Fruit fly (Drosophila melanogaster) S2 (cell line): ENCODE measurements around the gene CG45076.

Experiments
- CG8478 ChIP-seq: fragments of >200 bp; optimal IDR thresholded peaks from 2 replicates; lab custom pipeline; 2018
- CTCF ChIP-seq, 2 experiments: fragments of >200 bp; optimal IDR thresholded peaks; 2 replicates each; lab custom pipeline; 2018

CG45076 gene

DNA sequence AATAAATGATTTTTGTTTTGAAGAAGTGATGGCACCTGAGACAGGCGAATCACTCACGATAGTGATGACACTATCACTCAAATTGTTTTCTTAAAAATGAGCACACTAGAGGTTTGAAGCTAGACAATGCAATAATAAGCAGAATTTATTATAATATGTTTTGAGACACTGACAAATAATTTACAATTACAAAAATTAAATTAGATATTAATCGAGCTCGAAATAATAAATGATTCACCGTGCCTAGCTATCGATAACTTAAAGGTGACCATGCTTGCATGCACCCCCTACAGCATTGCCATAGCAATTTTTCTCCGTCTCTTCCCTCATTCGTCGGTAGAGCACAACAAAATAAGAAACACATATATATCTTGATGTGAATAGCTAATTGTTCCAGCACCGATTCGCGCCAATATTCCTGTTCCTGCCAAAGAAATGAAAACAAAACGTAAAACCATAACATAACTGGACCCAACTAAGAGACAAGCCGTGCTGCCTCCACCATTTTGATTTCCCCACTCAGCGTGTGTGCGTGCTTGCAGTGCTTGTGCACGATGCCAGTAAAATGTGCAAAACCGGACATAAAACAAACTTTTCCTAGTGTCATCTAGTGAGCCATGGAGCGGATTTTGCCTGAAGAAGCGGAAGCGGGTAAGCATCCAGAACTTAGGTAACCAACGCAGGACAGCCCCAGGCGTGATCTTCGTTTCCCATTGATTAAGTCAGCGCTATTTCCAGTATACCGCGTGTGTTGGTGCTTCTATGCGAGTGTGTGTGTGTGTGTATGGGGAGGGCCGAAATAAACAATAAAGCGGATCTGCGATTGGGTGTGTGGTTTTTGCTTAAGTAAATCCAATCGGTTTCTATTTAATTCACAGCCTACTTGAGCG is 16.0 kb downstream of the CG45076 start, which contains the start of the genes MED7 and Cap-H2:
TSS of gene MED7 (minus strand) at position 67 of the 890 bp plus-strand sequence.
TSS of gene Cap-H2 (plus strand) at position 345 of the 890 bp plus-strand sequence.
- TF ChIP-seq CG8478 (lab: Kevin White, UChicago) = no peak
- no peak for TF ChIP-seq CTCF (optimal IDR thresholded peaks at IDR 0.05; lab: Kevin White, UChicago)

DNA sequence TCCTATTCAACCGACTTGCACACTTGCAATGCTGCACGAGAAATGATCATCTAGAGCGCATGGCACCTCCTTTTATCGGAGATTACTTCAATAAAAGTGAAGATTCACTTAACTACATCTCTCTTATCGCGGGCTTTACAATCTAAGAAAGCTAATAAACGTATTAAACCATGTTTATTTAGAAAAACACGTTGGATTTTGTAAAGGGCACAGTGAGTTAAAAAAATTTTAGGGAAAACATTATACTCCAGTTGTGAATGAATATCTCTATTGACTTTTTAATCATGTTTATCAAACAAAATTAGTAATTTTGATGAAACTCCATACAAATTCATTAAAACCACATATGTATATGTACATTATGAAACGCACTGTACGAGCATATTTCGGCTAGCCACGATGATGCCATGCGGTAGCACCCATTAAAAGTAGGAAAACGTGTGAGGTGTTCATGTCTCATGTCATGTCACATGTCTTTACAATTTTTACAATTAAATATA is 17.8 kb downstream of the CG45076 start, which contains the start of gene CG31272:
TSS of gene CG31272 (minus strand) at position 51 of the 500 bp plus-strand sequence.
- TF ChIP-seq CG8478 (lab: Kevin White, UChicago) = no peak
- no peak for TF ChIP-seq CTCF (optimal IDR thresholded peaks at IDR 0.05; lab: Kevin White, UChicago)

DNA sequence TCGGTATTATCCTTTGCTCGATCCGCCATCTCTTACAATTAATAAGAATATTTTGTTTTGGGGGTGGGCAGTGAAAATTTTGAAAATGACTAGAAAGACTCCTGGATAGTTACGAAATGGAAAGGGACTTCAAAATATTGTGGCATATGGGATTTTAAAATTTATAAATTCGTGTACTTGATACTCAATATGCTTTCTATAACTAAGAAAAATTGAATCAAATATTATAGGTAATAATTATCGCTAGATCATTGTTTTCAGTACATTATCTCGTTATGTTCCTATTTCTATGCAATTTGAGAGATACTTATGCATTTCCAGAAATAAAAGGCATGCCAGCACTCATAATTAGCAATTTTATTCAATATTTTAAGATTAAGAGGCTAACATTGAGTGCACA is 21.6 kb downstream of the CG45076 start, which contains the start of gene CG14691:
TSS of gene CG14691 (minus strand) at position 101 of the 400 bp plus-strand sequence.
- TF ChIP-seq CTCF (optimal IDR thresholded peaks at IDR 0.05; lab: Kevin White, UChicago) (no peak), CG8478 (lab: Kevin White, UChicago) (no peak)

DNA sequence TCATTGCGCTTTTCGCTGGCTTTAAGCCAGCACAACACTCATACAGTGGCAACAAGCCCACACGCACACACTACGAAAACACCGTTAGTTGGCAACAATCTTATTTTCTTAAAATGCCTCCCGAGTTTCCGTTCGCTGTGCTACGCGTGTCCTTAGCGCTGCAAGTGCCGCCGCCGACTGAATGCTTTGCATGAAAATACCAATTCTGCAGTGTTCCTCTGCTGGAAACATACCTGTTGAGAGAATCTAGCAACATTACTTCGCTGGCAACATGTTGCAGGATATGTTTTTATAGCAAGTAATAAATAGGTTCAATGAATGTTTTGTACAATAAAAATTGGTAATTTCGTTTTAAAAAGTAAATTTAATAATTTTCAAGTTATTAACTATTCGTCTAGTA is 26.1 kb downstream of the CG45076 start, which contains the start of gene TkR86C:
TSS of gene TkR86C (minus strand) at position 168 of the 400 bp plus-strand sequence.
- TF ChIP-seq CTCF (optimal IDR thresholded peaks at IDR 0.05; lab: Kevin White, UChicago) (no peak), CG8478 (lab: Kevin White, UChicago) (no peak)

DNA sequence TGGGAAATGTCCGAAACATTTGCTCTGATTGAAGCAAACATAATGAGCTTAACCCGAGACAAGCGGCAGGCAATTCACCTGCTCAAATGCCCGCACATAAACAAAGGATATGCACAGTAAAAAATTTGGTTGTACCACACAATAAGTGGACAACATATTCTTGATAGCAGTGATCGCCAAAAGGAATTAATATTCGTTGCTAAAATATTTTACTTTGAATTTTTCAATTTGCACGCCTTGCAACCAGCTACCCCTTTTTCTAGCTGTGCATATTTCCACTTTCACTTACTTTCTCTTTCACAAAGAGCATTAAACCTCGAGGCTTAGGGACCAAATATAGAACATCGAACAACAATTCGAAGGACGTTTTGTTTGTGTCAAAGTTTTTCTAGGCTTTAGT is 29.5 kb downstream of the CG45076 start:
- no peak for TF ChIP-seq CG8478 (lab: Kevin White, UChicago)
- TF ChIP-seq CTCF (optimal IDR thresholded peaks at IDR 0.05; lab: Kevin White, UChicago) = no peak

DNA sequence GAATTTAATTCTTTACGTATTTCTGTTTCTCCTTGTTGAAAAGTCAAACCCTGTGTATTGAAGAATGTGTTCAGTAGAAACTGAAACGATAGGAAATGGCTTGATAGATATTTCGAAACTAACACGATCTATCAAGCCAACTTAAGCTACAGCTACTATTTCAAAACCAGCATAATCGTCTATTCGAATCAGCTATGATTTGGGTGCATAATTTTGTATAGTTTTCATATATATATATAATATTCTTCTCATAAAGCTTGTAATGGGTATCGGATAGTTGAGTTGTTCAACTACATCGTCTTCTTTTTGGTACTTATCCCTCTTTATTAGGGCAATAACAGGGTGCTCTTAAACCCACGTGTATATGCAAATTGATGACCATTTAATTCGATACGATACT is 41.3 kb downstream of the CG45076 start, which contains the start of gene tomboy20:
TSS of gene tomboy20 (minus strand) at position 101 of the 400 bp plus-strand sequence.
- TF ChIP-seq CTCF (optimal IDR thresholded peaks at IDR 0.05; lab: Kevin White, UChicago) = no peak
- no peak for TF ChIP-seq CG8478 (lab: Kevin White, UChicago)

DNA sequence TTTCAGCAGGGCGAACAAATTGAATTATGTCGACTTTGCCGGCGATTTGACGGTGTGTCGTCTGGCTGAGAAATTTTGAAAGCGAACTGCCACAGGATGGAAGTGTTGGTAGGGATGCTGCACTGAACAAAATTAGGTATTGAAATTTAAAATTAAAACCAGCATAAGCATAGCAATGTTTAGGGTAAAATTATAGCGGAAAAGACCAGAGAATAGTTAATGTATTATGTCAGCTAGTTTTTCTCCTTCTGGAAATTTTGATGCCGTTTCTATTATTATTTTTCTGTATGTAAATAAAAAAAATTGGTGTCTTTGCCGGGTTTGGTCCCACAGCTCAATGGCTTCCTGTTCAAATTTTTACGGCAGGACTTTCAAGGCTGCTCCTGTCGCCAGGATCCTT is 50.5 kb downstream of the CG45076 start:
- no peak for TF ChIP-seq CTCF (optimal IDR thresholded peaks at IDR 0.05; lab: Kevin White, UChicago)
- TF ChIP-seq CG8478 (lab: Kevin White, UChicago) = no peak
